Worm (Caenorhabditis elegans): Measurements from ENCODE around the gene nhr-32.
A peak's percentile ranks its signal among the peaks of the same experiment; 100 is the strongest.

DNA sequence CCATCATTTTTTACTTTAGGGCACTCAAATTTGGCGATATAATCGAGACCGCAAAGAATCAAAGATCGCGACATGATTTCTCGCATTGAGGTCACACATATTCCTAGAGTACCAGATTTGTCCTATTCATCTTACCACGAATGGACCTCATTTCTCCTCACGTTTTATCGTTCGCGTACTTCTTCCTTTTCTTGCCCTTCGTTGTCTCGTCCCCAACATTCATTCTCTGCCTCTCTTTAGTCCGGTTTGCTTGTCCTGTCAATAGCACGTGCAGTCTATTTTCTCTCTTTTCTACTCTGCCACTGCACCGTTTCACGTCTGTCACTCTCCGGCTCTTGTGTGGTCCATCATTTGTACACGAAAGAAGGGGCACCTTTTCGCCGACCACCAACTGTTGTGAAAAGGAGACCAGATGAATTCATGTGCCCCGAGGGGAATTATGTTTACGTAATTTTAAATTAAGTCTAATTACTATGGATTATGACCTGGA lies 365 bp upstream of the nhr-32 start:
- no peak for TF ChIP-seq lim-6 (tag; optimal IDR thresholded peaks at IDR 0.05)
- TF ChIP-seq unc-55 (GFP tag; optimal IDR thresholded peaks at IDR 0.05): peak; percentile 83
- TF ChIP-seq pha-4 (tag; optimal IDR thresholded peaks at IDR 0.05): no peak
- TF ChIP-seq C08G9.2 (tag; optimal IDR thresholded peaks at IDR 0.05): no peak
- TF ChIP-seq unc-3 (GFP tag; conservative IDR thresholded peaks at IDR 0.05): no peak
- TF ChIP-seq unc-3 (tag; optimal IDR thresholded peaks at IDR 0.05): no peak
- peak; percentile 70 for TF ChIP-seq nfya-1 (tag; optimal IDR thresholded peaks at IDR 0.05)
- no peak for TF ChIP-seq fkh-10 (GFP tag; optimal IDR thresholded peaks at IDR 0.05)
- TF ChIP-seq dve-1 (tag; optimal IDR thresholded peaks at IDR 0.05): peak; percentile 10
- no peak for TF ChIP-seq nhr-11 (tag; optimal IDR thresholded peaks at IDR 0.05)
- TF ChIP-seq hlh-30 (tag; optimal IDR thresholded peaks at IDR 0.05; ENCODE audit: insufficient read depth): peak; percentile 94
- no peak for TF ChIP-seq mec-3 (tag; optimal IDR thresholded peaks at IDR 0.05; ENCODE audit: borderline replicate concordance)
- peak; percentile 51 for TF ChIP-seq rnt-1 (tag; optimal IDR thresholded peaks at IDR 0.05)
- TF ChIP-seq unc-42 (tag; optimal IDR thresholded peaks at IDR 0.05): peak; percentile 41
